Fruit fly (Drosophila melanogaster): ENCODE results near the gene Kdsr.
A peak's percentile ranks its signal among the peaks of the same experiment; 100 is the strongest.

Kdsr gene

dm6 chr3R:25247379-25247869 lies 14.9 kb downstream of the Kdsr start, which contains the start of the genes RpS27 and Nup37 (continued):
- TF ChIP-seq CG15336 (GFP tag; IDR thresholded peaks at IDR 0.05), result 0 out of 2 replicates have a peak, but pooled peaks have one; percentile 24
- TF ChIP-seq pdm3 (GFP tag; optimal IDR thresholded peaks at IDR 0.05), result peak; percentile 94
- peak; percentile 76 for TF ChIP-seq spab (GFP tag; optimal IDR thresholded peaks at IDR 0.05)
- peak; percentile 89 for TF ChIP-seq fd85E (GFP tag; optimal IDR thresholded peaks at IDR 0.05)
- peak; percentile 90 for TF ChIP-seq CG1621 (tag; optimal IDR thresholded peaks at IDR 0.05)
- TF ChIP-seq CG6276 (GFP tag; optimal IDR thresholded peaks at IDR 0.05), result no peak
- peak; percentile 70 for TF ChIP-seq Ets96B (tag; optimal IDR thresholded peaks at IDR 0.05)
- TF ChIP-seq CG11902 (GFP tag; optimal IDR thresholded peaks at IDR 0.05), result peak; percentile 93
- TF ChIP-seq CG4318 (GFP tag; optimal IDR thresholded peaks at IDR 0.05), result no peak
- peak in 1 of 2 experiments; percentile 98 for TF ChIP-seq salr (GFP tag; optimal IDR thresholded peaks at IDR 0.05)
- peak; percentile 77 for TF ChIP-seq Gug (GFP tag; IDR thresholded peaks at IDR 0.05)
- peak; percentile 57; the same call in 2 of the 3 replicates for TF ChIP-seq CG8119 (GFP tag; IDR thresholded peaks at IDR 0.05)
- peak; percentile 88 for TF ChIP-seq CG3032 (tag; optimal IDR thresholded peaks at IDR 0.05)
- peak; percentile 98 for TF ChIP-seq cyc (GFP tag; optimal IDR thresholded peaks at IDR 0.05)
- peak; percentile 95 for TF ChIP-seq topi (GFP tag; optimal IDR thresholded peaks at IDR 0.05)
- peak; percentile 92 for TF ChIP-seq Sox15 (GFP tag; optimal IDR thresholded peaks at IDR 0.05)
- TF ChIP-seq CG31627 (GFP tag; optimal IDR thresholded peaks at IDR 0.05), result peak; percentile 97
- TF ChIP-seq CG6792 (GFP tag; optimal IDR thresholded peaks at IDR 0.05), result peak; percentile 91
- no peak for TF ChIP-seq Eip93F (GFP tag; optimal IDR thresholded peaks at IDR 0.05)
- peak; percentile 90 for TF ChIP-seq fd59A (GFP tag; optimal IDR thresholded peaks at IDR 0.05)
- peak; percentile 94 for TF ChIP-seq CG16779 (tag; optimal IDR thresholded peaks at IDR 0.05)
- peak; percentile 74 for TF ChIP-seq dsx (GFP tag; optimal IDR thresholded peaks at IDR 0.05; ENCODE audit: poor library complexity, severe bottlenecking)
- TF ChIP-seq Eip78C (GFP tag), result peak; percentile 97
- peak; percentile 98 for TF ChIP-seq CG3919 (GFP tag; optimal IDR thresholded peaks at IDR 0.05)
- peak; percentile 94 for TF ChIP-seq fkh (GFP tag; optimal IDR thresholded peaks at IDR 0.05)
- peak; percentile 95 for TF ChIP-seq CG8319 (GFP tag; optimal IDR thresholded peaks at IDR 0.05)
- TF ChIP-seq CG6854 (GFP tag; optimal IDR thresholded peaks at IDR 0.05), result peak; percentile 98
- TF ChIP-seq OdsH (GFP tag; optimal IDR thresholded peaks at IDR 0.05), result peak; percentile 92
- TF ChIP-seq ss (GFP tag; optimal IDR thresholded peaks at IDR 0.05), result peak; percentile 85 to 93
- peak; percentile 96 for TF ChIP-seq vri (GFP tag; optimal IDR thresholded peaks at IDR 0.05)
- TF ChIP-seq lz (GFP tag; optimal IDR thresholded peaks at IDR 0.05), result peak; percentile 98
- TF ChIP-seq achi (GFP tag; optimal IDR thresholded peaks at IDR 0.05), result peak; percentile 93
- peak; percentile 91 for TF ChIP-seq dac (GFP tag; optimal IDR thresholded peaks at IDR 0.05)
- TF ChIP-seq Hr39 (GFP tag; optimal IDR thresholded peaks at IDR 0.05), result peak; percentile 97
- no peak for TF ChIP-seq Lpt (GFP tag; optimal IDR thresholded peaks at IDR 0.05)
- peak; percentile 77 for TF ChIP-seq CG11294 (GFP tag; IDR thresholded peaks at IDR 0.05)
- peak; percentile 92 for TF ChIP-seq acj6 (GFP tag; optimal IDR thresholded peaks at IDR 0.05)
- TF ChIP-seq eg (GFP tag; IDR thresholded peaks at IDR 0.05), result peak; percentile 93
- TF ChIP-seq net (GFP tag; optimal IDR thresholded peaks at IDR 0.05), result peak; percentile 96
- TF ChIP-seq CG9139 (GFP tag; optimal IDR thresholded peaks at IDR 0.05), result peak; percentile 94
- peak; percentile 89 for TF ChIP-seq Ets21C (GFP tag; optimal IDR thresholded peaks at IDR 0.05)
- no peak for TF ChIP-seq Hr38 (GFP tag; optimal IDR thresholded peaks at IDR 0.05)
- TF ChIP-seq CG34406 (GFP tag; optimal IDR thresholded peaks at IDR 0.05), result peak; percentile 92

Data from whole organism, prepupa.